Fruit fly (Drosophila melanogaster): ENCODE data around the gene CG1924.

dm6 chrX:12222890-12223345, 44.5 kb upstream of the CG1924 start:
- TF ChIP-seq CG11617 (GFP tag; optimal IDR thresholded peaks at IDR 0.05) (no peak), kay (GFP tag; ENCODE audit: borderline replicate concordance) (no peak), cic (GFP tag; optimal IDR thresholded peaks at IDR 0.05) (no peak), CG12768 (GFP tag; optimal IDR thresholded peaks at IDR 0.05) (no peak), cnc (optimal IDR thresholded peaks at IDR 0.05) (no peak), CG5204 (GFP tag; optimal IDR thresholded peaks at IDR 0.05) (no peak)
